Worm (Caenorhabditis elegans): ENCODE results near the gene fbxb-16.
"Not testable (repeated sequence)": the region's sequence is repeated elsewhere in the genome, so short reads cannot be mapped to it uniquely, and the experiment has no call there.

Gene fbxb-16

DNA sequence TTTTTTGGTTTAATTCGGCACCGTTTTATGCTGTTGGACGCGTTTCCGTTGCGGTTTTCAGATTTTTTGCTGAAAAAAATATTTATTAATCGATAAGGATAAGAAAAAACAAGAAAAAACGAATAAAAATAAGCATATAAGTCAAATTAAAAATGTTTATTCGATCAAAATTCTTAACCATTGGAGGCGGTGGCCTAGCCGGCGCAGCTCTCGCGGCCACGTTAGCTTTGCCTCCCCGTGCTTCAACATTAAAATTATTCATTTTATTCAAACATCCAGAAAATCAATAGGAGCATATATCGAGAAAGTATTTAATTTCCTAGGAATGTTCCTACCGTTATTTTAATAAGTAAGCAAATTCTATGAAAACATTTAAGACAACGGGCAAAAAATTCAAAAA, 11.2 kb upstream of the fbxb-16 start, which contains the start of gene ZC204.14:
ZC204.14 (minus strand) TSS at position 69 of the 400 bp plus-strand sequence.
- no peak for TF ChIP-seq pha-4 (tag; optimal IDR thresholded peaks at IDR 0.05)
- TF ChIP-seq unc-62 (GFP tag; optimal IDR thresholded peaks at IDR 0.05): no peak
- TF ChIP-seq skn-1 (tag; optimal IDR thresholded peaks at IDR 0.05): no peak
- no peak for TF ChIP-seq nhr-11 (tag; optimal IDR thresholded peaks at IDR 0.05)
- no peak for TF ChIP-seq elt-1 (tag; optimal IDR thresholded peaks at IDR 0.05)
- TF ChIP-seq nhr-23 (tag; optimal IDR thresholded peaks at IDR 0.05): no peak
- no peak for TF ChIP-seq aly-2 (tag; optimal IDR thresholded peaks at IDR 0.05)
- TF ChIP-seq ceh-28 (tag; optimal IDR thresholded peaks at IDR 0.05): no peak
- TF ChIP-seq lin-15B (tag; optimal IDR thresholded peaks at IDR 0.05): no peak

DNA sequence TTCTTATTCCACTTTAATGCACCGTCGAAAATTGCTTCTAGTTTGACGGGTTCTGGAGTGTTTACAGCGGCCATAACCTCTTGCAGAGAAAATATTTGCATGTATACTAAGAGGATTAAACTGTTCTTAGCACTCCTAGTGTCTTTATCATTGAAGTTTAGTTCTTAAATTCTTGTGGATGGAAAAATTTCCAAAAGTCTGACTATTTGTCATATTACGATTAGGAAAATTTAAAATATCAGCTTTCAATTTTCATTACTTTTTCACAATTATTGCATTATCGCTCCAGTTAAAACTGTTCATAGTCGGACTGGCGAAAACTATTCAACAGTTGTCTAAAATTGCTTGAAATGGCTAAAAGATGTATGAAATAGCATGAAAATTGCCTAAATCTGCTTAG, 9.2 kb upstream of the fbxb-16 start, which contains the start of gene ZC204.13:
ZC204.13 (minus strand) TSS at position 101 of the 400 bp plus-strand sequence.
- not testable (repeated sequence) for TF ChIP-seq unc-62 (GFP tag; optimal IDR thresholded peaks at IDR 0.05); sea-2 (GFP tag; optimal IDR thresholded peaks at IDR 0.05); snpc-4 (tag; optimal IDR thresholded peaks at IDR 0.05)

DNA sequence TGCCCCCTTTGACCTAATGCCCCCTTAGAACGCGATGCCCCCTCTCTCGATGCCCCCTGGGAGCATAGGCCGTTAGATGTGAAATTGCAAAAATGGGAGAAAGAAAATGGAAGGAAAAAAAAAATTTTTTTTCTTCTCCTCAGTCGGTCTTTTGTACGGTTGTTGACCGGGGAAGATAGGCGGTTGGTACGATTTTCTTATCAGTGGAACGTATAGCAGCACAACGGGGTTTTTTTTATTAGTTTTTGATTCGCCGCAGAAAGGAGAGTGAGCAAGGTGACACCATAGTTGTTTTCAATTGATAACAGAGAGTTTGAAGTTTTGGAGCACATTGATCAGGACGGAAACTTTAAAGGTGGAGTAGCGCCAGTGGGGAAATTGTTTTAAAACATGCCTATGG, 8.0 kb upstream of the fbxb-16 start:
- peak; percentile 84 for TF ChIP-seq elt-2 (tag; optimal IDR thresholded peaks at IDR 0.05)
- TF ChIP-seq pqm-1 (tag; optimal IDR thresholded peaks at IDR 0.05): peak; percentile 31

DNA sequence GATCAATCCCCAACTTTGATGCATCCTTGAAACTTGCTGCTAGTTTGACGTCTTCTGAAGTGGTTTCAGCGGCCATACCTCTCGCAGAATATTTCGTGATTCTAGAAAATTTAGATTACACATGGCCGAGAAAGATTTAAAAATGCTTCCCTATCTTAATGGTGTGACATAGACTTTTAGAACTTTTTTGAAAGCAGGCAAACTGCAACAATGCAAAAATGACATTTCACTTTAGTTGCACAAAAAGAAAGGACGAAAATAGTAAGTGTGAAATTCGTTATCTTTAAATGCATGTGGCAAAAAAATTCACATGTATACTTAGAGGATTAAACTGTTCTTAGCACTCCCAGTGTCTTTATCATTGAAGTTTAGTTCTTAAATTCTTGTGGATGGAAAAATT, 5.5 kb upstream of the fbxb-16 start, which contains the start of gene ZC204.12:
ZC204.12 (minus strand) TSS at position 101 of the 400 bp plus-strand sequence.
- TF ChIP-seq elt-1 (tag; optimal IDR thresholded peaks at IDR 0.05): no peak
- no peak for TF ChIP-seq fkh-2 (tag; optimal IDR thresholded peaks at IDR 0.05)
- no peak for TF ChIP-seq snpc-4 (tag; optimal IDR thresholded peaks at IDR 0.05)
- no peak for TF ChIP-seq ceh-82 (tag; optimal IDR thresholded peaks at IDR 0.05)
- no peak for TF ChIP-seq skn-1 (tag; optimal IDR thresholded peaks at IDR 0.05)
- no peak for TF ChIP-seq pqm-1 (tag; optimal IDR thresholded peaks at IDR 0.05)
- no peak for TF ChIP-seq fkh-10 (GFP tag; optimal IDR thresholded peaks at IDR 0.05)
- TF ChIP-seq tbx-2 (tag; optimal IDR thresholded peaks at IDR 0.05): no peak
- no peak for TF ChIP-seq nhr-25 (tag; optimal IDR thresholded peaks at IDR 0.05)

DNA sequence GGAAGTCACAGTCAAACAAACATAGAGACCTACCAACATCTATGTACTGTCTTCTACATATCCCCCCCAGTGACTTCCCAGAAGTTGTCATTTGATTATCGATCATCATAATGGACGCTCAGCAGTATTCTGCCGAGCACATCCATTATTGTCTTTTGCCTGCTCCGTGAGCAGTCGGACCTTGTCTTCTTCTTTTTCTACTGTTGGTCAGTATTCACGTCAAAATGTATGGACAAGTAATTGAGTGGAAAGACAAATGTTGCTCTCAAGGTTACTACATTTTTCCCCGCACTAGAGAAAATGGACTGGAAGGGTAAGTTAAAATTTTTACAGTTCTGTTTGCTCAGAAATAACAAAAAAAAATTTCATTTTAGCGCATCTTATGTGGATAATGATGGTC, 3.2 kb upstream of the fbxb-16 start, which contains the start of gene btb-12:
btb-12 (plus strand) TSS at position 301 of the 400 bp plus-strand sequence.
- TF ChIP-seq ceh-9 (tag; optimal IDR thresholded peaks at IDR 0.05) (no peak), lsy-12 (tag; optimal IDR thresholded peaks at IDR 0.05) (no peak), unc-39 (tag; optimal IDR thresholded peaks at IDR 0.05) (no peak), ztf-4 (tag; optimal IDR thresholded peaks at IDR 0.05) (no peak), sea-2 (GFP tag; optimal IDR thresholded peaks at IDR 0.05) (no peak), unc-62 (GFP tag; optimal IDR thresholded peaks at IDR 0.05) (no peak), nhr-77 (tag; optimal IDR thresholded peaks at IDR 0.05) (no peak), zag-1 (tag; optimal IDR thresholded peaks at IDR 0.05) (no peak), nhr-67 (tag; optimal IDR thresholded peaks at IDR 0.05) (no peak), nhr-43 (tag; optimal IDR thresholded peaks at IDR 0.05; ENCODE audit: poor library complexity, severe bottlenecking) (no peak), tbx-2 (tag; optimal IDR thresholded peaks at IDR 0.05) (no peak), fkh-2 (tag; optimal IDR thresholded peaks at IDR 0.05) (no peak), hmg-11 (tag; optimal IDR thresholded peaks at IDR 0.05) (no peak), R02D3.7 (tag; optimal IDR thresholded peaks at IDR 0.05) (no peak), nhr-76 (tag; optimal IDR thresholded peaks at IDR 0.05) (no peak), nhr-11 (tag; optimal IDR thresholded peaks at IDR 0.05) (no peak), nhr-28 (tag; optimal IDR thresholded peaks at IDR 0.05) (no peak), egl-5 (tag; optimal IDR thresholded peaks at IDR 0.05) (no peak), egl-27 (tag; optimal IDR thresholded peaks at IDR 0.05) (no peak)

DNA sequence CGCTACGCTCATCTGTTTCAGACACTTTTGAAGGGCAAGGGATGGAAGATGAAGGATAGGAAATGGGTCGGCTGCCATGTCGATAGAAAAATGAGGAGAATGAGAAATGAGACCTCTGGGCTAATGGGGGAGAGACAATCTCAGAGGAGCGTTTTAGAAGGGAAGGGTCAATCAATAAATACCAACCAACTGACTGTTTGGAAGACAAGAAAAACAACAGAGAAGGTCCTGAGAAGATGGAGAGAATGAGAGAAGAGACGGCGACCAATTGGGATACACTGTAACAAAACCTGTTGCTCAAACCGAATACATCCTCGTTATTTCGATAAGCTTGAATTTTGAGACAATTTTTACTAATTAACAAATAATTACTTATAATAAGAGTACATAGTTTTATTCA, 1.7 kb upstream of the fbxb-16 start, which contains the start of gene fbxb-15:
fbxb-15 (minus strand) TSS at position 101 of the 400 bp plus-strand sequence.
- TF ChIP-seq eor-1 (tag; optimal IDR thresholded peaks at IDR 0.05) (no peak), mml-1 (tag; optimal IDR thresholded peaks at IDR 0.05) (no peak), fkh-10 (GFP tag; optimal IDR thresholded peaks at IDR 0.05) (no peak), mdl-1 (tag; optimal IDR thresholded peaks at IDR 0.05) (no peak), lsy-12 (tag; optimal IDR thresholded peaks at IDR 0.05) (no peak), unc-39 (tag; optimal IDR thresholded peaks at IDR 0.05) (no peak), nhr-43 (tag; optimal IDR thresholded peaks at IDR 0.05; ENCODE audit: poor library complexity, severe bottlenecking) (no peak), R02D3.7 (tag; optimal IDR thresholded peaks at IDR 0.05) (no peak), elt-1 (tag; optimal IDR thresholded peaks at IDR 0.05) (no peak), elt-2 (tag; optimal IDR thresholded peaks at IDR 0.05) (no peak), ama-1 (optimal IDR thresholded peaks at IDR 0.05) (no peak), nfya-1 (tag; optimal IDR thresholded peaks at IDR 0.05; ENCODE audit: insufficient read depth) (no peak), lin-15B (tag; optimal IDR thresholded peaks at IDR 0.05) (no peak), ceh-28 (tag; optimal IDR thresholded peaks at IDR 0.05) (no peak), ZK546.5 (tag; optimal IDR thresholded peaks at IDR 0.05) (no peak), ceh-16 (tag; optimal IDR thresholded peaks at IDR 0.05) (no peak), nhr-77 (tag; optimal IDR thresholded peaks at IDR 0.05) (no peak), hmg-11 (tag; optimal IDR thresholded peaks at IDR 0.05) (no peak), pqm-1 (tag; optimal IDR thresholded peaks at IDR 0.05) (no peak)

Data from whole organism, L3 larva.